Worm (Caenorhabditis elegans) whole organism, L2 larva: ENCODE measurements around the gene end-1.
A peak's percentile ranks its signal among the peaks of the same experiment; 100 is the strongest.

ENCODE experiments used
- F13H6.1 ChIP-seq: sonication (generic microtip); optimal IDR thresholded peaks from 2 replicates; lab custom pipeline; 2016; ENCODE audit warnings: missing genetic modification characterization, missing compliant biosample characterization
- R02D3.7 ChIP-seq: fragments of 150-350 bp; optimal IDR thresholded peaks from 2 replicates; lab custom pipeline; 2014; ENCODE audit warnings: missing biosample characterization, missing genetic modification characterization
- Y55F3AM.14 ChIP-seq: fragments of 200-800 bp; sonication (Bioruptor generic); optimal IDR thresholded peaks from 2 replicates; lab custom pipeline; 2018; ENCODE audit warnings: mild to moderate bottlenecking, missing genetic modification characterization, missing compliant biosample characterization
- ZK546.5 ChIP-seq: sonication (generic microtip); optimal IDR thresholded peaks from 2 replicates; lab custom pipeline; 2017; ENCODE audit warnings: missing biosample characterization, missing genetic modification characterization
- aly-2 ChIP-seq: fragments of 150-350 bp; optimal IDR thresholded peaks from 2 replicates; lab custom pipeline; 2014; ENCODE audit warnings: missing biosample characterization, missing genetic modification characterization
- ama-1 ChIP-seq: fragments of 150-350 bp; optimal IDR thresholded peaks from 2 replicates; lab custom pipeline; 2018; ENCODE audit warnings: inconsistent platforms
- blmp-1 ChIP-seq: sonication (generic microtip); optimal IDR thresholded peaks from 2 replicates; lab custom pipeline; 2017; ENCODE audit warnings: missing genetic modification characterization, mild to moderate bottlenecking, missing compliant biosample characterization, antibody characterized with exemption, moderate library complexity; ENCODE audit not compliant: insufficient read depth
- ceh-16 ChIP-seq: fragments of 150-350 bp; optimal IDR thresholded peaks from 2 replicates; lab custom pipeline; 2014; ENCODE audit warnings: missing biosample characterization, missing genetic modification characterization
- ceh-82 ChIP-seq: fragments of 150-350 bp; optimal IDR thresholded peaks from 2 replicates; lab custom pipeline; 2014; ENCODE audit warnings: missing biosample characterization, missing genetic modification characterization
- crh-2 ChIP-seq: sonication (generic microtip); optimal IDR thresholded peaks from 2 replicates; lab custom pipeline; 2017; ENCODE audit warnings: missing biosample characterization, missing genetic modification characterization
- dmd-4 ChIP-seq: sonication (generic microtip); optimal IDR thresholded peaks from 2 replicates; lab custom pipeline; 2017; ENCODE audit warnings: missing biosample characterization, missing genetic modification characterization
- egl-27 ChIP-seq: sonication (generic microtip); optimal IDR thresholded peaks from 3 replicates; lab custom pipeline; 2017; ENCODE audit warnings: missing biosample characterization, missing genetic modification reagents, missing genetic modification characterization
- elt-1 ChIP-seq: fragments of 150-350 bp; optimal IDR thresholded peaks from 2 replicates; lab custom pipeline; 2014; ENCODE audit warnings: missing biosample characterization, missing genetic modification characterization
- elt-3 ChIP-seq: sonication (generic microtip); optimal IDR thresholded peaks from 2 replicates; lab custom pipeline; 2017; ENCODE audit warnings: missing biosample characterization, missing genetic modification characterization
- gmeb-1 ChIP-seq: fragments of 150-350 bp; optimal IDR thresholded peaks from 2 replicates; lab custom pipeline; 2014; ENCODE audit warnings: missing biosample characterization, missing genetic modification characterization
- lin-39 ChIP-seq: fragments of 150-350 bp; optimal IDR thresholded peaks from 2 replicates; lab custom pipeline; 2014; ENCODE audit warnings: missing biosample characterization, missing genetic modification reagents, missing genetic modification characterization
- lsy-2 ChIP-seq, 2 experiments: fragments of 150-350 bp in 1 of 2; sonication (generic microtip) in 1 of 2; optimal IDR thresholded peaks; 2 replicates each; lab custom pipeline; 2014 to 2017; ENCODE audit warnings: missing biosample characterization in 2 of 2, missing genetic modification characterization in 2 of 2
- mab-5 ChIP-seq: fragments of 150-350 bp; optimal IDR thresholded peaks from 2 replicates; lab custom pipeline; 2014; ENCODE audit warnings: missing biosample characterization, missing genetic modification characterization
- mbf-1 ChIP-seq: sonication (generic microtip); optimal IDR thresholded peaks from 2 replicates; lab custom pipeline; 2017; ENCODE audit warnings: missing biosample characterization, missing genetic modification characterization
- mdl-1 ChIP-seq, 2 experiments: fragments of 150-350 bp in 1 of 2; sonication (generic microtip) in 1 of 2; optimal IDR thresholded peaks; 2 replicates each; lab custom pipeline; 2017; ENCODE audit warnings: missing biosample characterization in 2 of 2, missing genetic modification characterization in 2 of 2
- nhr-11 ChIP-seq: fragments of 150-350 bp; optimal IDR thresholded peaks from 2 replicates; lab custom pipeline; 2014; ENCODE audit warnings: missing biosample characterization, missing genetic modification characterization
- nhr-12 ChIP-seq: fragments of 150-350 bp; optimal IDR thresholded peaks from 2 replicates; lab custom pipeline; 2014; ENCODE audit warnings: missing biosample characterization, missing genetic modification characterization
- nhr-129 ChIP-seq: fragments of 150-350 bp; optimal IDR thresholded peaks from 2 replicates; lab custom pipeline; 2014; ENCODE audit warnings: missing biosample characterization, missing genetic modification characterization
- nhr-21 ChIP-seq: fragments of 150-350 bp; optimal IDR thresholded peaks from 2 replicates; lab custom pipeline; 2014; ENCODE audit warnings: missing biosample characterization, missing genetic modification characterization
- nhr-237 ChIP-seq: fragments of 150-350 bp; optimal IDR thresholded peaks from 2 replicates; lab custom pipeline; 2014; ENCODE audit warnings: missing biosample characterization, missing genetic modification characterization
- nhr-25 ChIP-seq: fragments of 150-350 bp; sonication (generic microtip); optimal IDR thresholded peaks from 3 replicates; lab custom pipeline; 2014; ENCODE audit warnings: missing biosample characterization, missing genetic modification characterization
- nhr-6 ChIP-seq: fragments of 150-350 bp; optimal IDR thresholded peaks from 2 replicates; lab custom pipeline; 2014; ENCODE audit warnings: missing biosample characterization, missing genetic modification characterization
- nhr-77 ChIP-seq: fragments of 150-350 bp; optimal IDR thresholded peaks from 2 replicates; lab custom pipeline; 2014; ENCODE audit warnings: missing biosample characterization, missing genetic modification characterization
- peb-1 ChIP-seq: fragments of 150-350 bp; optimal IDR thresholded peaks from 2 replicates; lab custom pipeline; 2014; ENCODE audit warnings: missing biosample characterization, missing genetic modification characterization
- sem-4 ChIP-seq: fragments of 150-350 bp; optimal IDR thresholded peaks from 2 replicates; lab custom pipeline; 2014; ENCODE audit warnings: missing biosample characterization, missing genetic modification reagents, missing genetic modification characterization
- sma-9 ChIP-seq, 2 experiments: fragments of 150-350 bp in 1 of 2; sonication (generic microtip) in 1 of 2; optimal IDR thresholded peaks; 2 replicates each; lab custom pipeline; 2014 to 2016; ENCODE audit warnings: missing genetic modification characterization in 2 of 2, mild to moderate bottlenecking in 1 of 2, missing biosample characterization in 1 of 2, missing compliant biosample characterization in 1 of 2, missing genetic modification reagents in 1 of 2, moderate library complexity in 1 of 2
- snpc-4 ChIP-seq: fragments of 150-350 bp; optimal IDR thresholded peaks from 2 replicates; lab custom pipeline; 2014; ENCODE audit warnings: missing biosample characterization, missing genetic modification characterization
- unc-62 ChIP-seq: fragments of 150-350 bp; optimal IDR thresholded peaks from 2 replicates; lab custom pipeline; 2014; ENCODE audit warnings: missing biosample characterization, missing genetic modification reagents, missing genetic modification characterization
- zag-1 ChIP-seq: fragments of 150-350 bp; optimal IDR thresholded peaks from 2 replicates; lab custom pipeline; 2014; ENCODE audit warnings: missing biosample characterization, missing genetic modification characterization
- ztf-1 ChIP-seq: fragments of 200-800 bp; sonication (Bioruptor generic); conservative IDR thresholded peaks from 2 replicates; pipeline ENCODE4 v1.3.6; 2022; ENCODE audit warnings: missing genetic modification characterization, missing compliant biosample characterization
- ztf-11 ChIP-seq: sonication (generic microtip); optimal IDR thresholded peaks from 2 replicates; lab custom pipeline; 2017; ENCODE audit warnings: missing biosample characterization, missing genetic modification characterization
- ztf-4 ChIP-seq: fragments of 150-350 bp; optimal IDR thresholded peaks from 2 replicates; lab custom pipeline; 2014; ENCODE audit warnings: missing biosample characterization, missing genetic modification characterization

Gene end-1

DNA sequence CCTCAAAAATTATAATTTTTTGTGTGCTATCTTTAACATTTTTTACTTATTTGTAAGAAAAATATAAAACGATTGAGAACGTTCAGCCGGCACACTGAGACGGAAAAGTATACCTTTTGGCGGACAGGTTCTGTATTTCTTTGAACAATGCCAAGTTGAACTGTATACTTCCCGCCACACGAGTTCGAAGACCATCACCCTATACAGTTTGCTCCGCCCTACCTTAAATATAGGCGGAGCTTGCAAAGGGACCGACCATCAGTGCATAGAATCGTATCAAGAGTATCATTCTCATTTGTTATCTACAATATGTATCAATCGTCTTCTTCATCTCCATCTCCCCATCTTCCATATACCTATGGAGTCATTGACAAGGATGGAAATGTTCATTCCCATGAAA, at the start of gene end-1:
TSS of gene end-1 (plus strand) at position 301 of the 400 bp plus-strand sequence.
- TF ChIP-seq nhr-77 (tag; lab: Kevin White, UChicago): no peak
- no peak for TF ChIP-seq nhr-25 (tag; lab: Kevin White, UChicago)
- no peak for TF ChIP-seq ceh-82 (tag; lab: Kevin White, UChicago)
- no peak for TF ChIP-seq unc-62
- no peak for TF ChIP-seq blmp-1
- TF ChIP-seq zag-1 (tag; lab: Kevin White, UChicago): no peak
- TF ChIP-seq ceh-16 (tag; lab: Kevin White, UChicago): no peak
- no peak for TF ChIP-seq peb-1
- TF ChIP-seq dmd-4 (tag; lab: Kevin White, UChicago): no peak

DNA sequence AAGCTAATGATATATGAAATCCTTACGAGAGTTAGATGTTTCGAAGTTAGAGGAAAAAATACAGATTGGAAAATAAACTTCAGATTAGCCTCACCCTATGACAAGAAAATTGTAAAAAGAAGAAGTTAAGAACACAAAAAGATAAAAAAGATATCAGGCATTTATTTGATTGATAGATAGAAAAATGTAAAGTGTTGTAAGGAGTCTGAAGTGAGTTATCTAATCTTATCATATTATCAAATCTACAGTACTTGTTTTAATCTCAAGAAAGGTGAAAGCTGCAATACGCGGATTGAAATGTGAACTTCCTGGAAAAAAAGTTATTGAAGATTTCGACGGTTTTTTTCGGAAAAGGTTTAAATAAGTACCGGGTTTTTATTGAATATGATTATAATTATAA, 49.5 kb upstream of the end-1 start:
- TF ChIP-seq nhr-6 (tag; lab: Kevin White, UChicago): no peak
- no peak for TF ChIP-seq aly-2 (tag; lab: Kevin White, UChicago)
- no peak for TF ChIP-seq ZK546.5 (tag; lab: Kevin White, UChicago)
- TF ChIP-seq nhr-21 (tag; lab: Kevin White, UChicago): no peak
- no peak for TF ChIP-seq R02D3.7 (tag; lab: Kevin White, UChicago)
- TF ChIP-seq nhr-77 (tag; lab: Kevin White, UChicago): no peak
- TF ChIP-seq lsy-2 (tag; optimal IDR thresholded peaks at IDR 0.05; lab: Kevin White, UChicago): no peak
- TF ChIP-seq nhr-12 (tag; lab: Kevin White, UChicago): no peak
- TF ChIP-seq blmp-1: no peak
- no peak for TF ChIP-seq snpc-4 (tag; lab: Kevin White, UChicago)
- TF ChIP-seq gmeb-1 (tag; lab: Kevin White, UChicago): no peak
- no peak for TF ChIP-seq ztf-1
- no peak for TF ChIP-seq egl-27
- no peak for TF ChIP-seq F13H6.1 (tag; lab: Kevin White, UChicago)
- no peak for TF ChIP-seq nhr-11
- no peak for TF ChIP-seq ztf-11
- no peak for TF ChIP-seq mbf-1 (tag; lab: Kevin White, UChicago)
- TF ChIP-seq, all 48 proteins: peak for 0

DNA sequence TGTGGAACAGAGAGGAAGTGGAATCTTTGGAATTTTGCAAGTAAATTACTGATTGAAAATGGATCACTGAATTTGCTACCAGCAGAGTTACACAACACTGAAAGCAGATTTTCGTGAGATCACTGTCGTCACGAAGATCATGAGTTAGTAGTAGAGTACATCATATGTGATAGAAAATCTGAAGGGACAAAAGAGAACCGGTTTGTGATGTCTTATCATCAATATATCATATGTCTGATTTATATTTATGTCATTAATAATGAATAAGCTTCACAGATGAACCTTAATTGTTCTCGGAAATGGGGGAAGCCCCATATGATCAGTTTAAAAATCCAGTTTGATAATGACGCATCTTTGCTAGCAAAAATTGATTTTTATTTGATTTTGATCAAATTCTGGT, 48.9 kb upstream of the end-1 start:
- TF ChIP-seq R02D3.7 (tag; lab: Kevin White, UChicago) (no peak), F13H6.1 (tag; lab: Kevin White, UChicago) (no peak), sma-9 (GFP tag; optimal IDR thresholded peaks at IDR 0.05; lab: Kevin White, UChicago) (no peak), sma-9 (tag; optimal IDR thresholded peaks at IDR 0.05; lab: Kevin White, UChicago) (no peak), ztf-1 (no peak), nhr-21 (tag; lab: Kevin White, UChicago) (peak; percentile 45), mbf-1 (tag; lab: Kevin White, UChicago) (no peak), nhr-237 (no peak), elt-3 (tag; lab: Kevin White, UChicago) (no peak), peb-1 (no peak), elt-1 (tag; lab: Kevin White, UChicago) (no peak), ama-1 (no peak), nhr-129 (tag; lab: Kevin White, UChicago) (no peak), nhr-25 (tag; lab: Kevin White, UChicago) (peak; percentile 60)

DNA sequence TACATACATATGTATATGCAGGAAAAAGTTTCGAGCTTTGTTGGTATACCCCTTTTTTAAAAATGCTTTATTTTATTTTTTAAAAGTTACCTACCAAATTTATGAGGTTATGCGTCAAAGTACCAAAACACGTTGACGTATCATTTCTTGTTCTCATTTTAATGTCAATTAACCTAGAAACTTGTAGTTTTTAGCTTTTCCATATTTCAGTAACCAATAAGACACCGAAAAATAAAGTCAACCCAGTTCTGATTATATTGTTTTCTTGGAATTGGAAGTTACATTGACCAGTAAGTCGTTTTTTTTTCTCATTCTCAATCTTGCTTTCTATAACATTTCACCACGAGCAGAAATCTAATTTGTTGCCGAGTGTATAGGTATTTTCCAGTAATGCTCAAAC, 48.1 kb upstream of the end-1 start, which contains the start of gene srw-145:
TSS of gene srw-145 (plus strand) at position 301 of the 400 bp plus-strand sequence.
- no peak for TF ChIP-seq mab-5
- peak; percentile 41 for TF ChIP-seq nhr-21 (tag; lab: Kevin White, UChicago)
- no peak for TF ChIP-seq dmd-4 (tag; lab: Kevin White, UChicago)
- no peak for TF ChIP-seq lsy-2 (tag; optimal IDR thresholded peaks at IDR 0.05; lab: Kevin White, UChicago)
- TF ChIP-seq nhr-12 (tag; lab: Kevin White, UChicago): peak; percentile 3

DNA sequence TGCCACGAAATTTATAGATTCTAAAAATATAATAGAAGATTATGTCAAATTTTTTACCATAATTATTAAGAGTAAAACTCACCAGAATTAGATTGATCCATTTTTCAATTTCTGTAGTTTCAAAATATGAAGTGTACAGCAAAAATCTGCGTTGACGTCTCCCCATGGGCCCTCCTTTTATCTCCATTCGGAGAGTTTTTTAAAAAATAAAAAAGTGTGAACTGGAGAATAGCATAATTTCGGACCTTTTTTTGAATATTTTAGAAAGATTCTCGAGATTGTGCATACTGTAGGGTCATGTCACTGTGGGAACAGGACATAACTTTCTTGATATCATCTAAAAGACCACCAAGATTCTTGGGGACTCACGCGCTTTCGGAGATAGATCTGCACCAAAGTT, 42.8 kb upstream of the end-1 start, which contains the start of gene dpr-1:
TSS of gene dpr-1 (minus strand) at position 101 of the 400 bp plus-strand sequence.
- TF ChIP-seq ceh-16 (tag; lab: Kevin White, UChicago): no peak
- no peak for TF ChIP-seq lin-39 (tag; lab: Kevin White, UChicago)
- no peak for TF ChIP-seq nhr-21 (tag; lab: Kevin White, UChicago)
- no peak for TF ChIP-seq ztf-1
- no peak for TF ChIP-seq F13H6.1 (tag; lab: Kevin White, UChicago)
- no peak for TF ChIP-seq Y55F3AM.14 (GFP tag; lab: Kevin White, UChicago)
- no peak for TF ChIP-seq sem-4 (tag; lab: Kevin White, UChicago)
- TF ChIP-seq blmp-1: no peak
- no peak for TF ChIP-seq gmeb-1 (tag; lab: Kevin White, UChicago)
- TF ChIP-seq nhr-12 (tag; lab: Kevin White, UChicago): no peak
- no peak for TF ChIP-seq ZK546.5 (tag; lab: Kevin White, UChicago)
- no peak for TF ChIP-seq nhr-129 (tag; lab: Kevin White, UChicago)
- no peak for TF ChIP-seq unc-62
- TF ChIP-seq crh-2 (tag; lab: Kevin White, UChicago): no peak
- no peak for TF ChIP-seq snpc-4 (tag; lab: Kevin White, UChicago)
- no peak for TF ChIP-seq mdl-1 (tag; optimal IDR thresholded peaks at IDR 0.05; lab: Kevin White, UChicago)
- TF ChIP-seq ztf-4 (tag; lab: Kevin White, UChicago): no peak
- TF ChIP-seq, all 48 proteins: peak for 0
